Fruit fly (Drosophila melanogaster): ENCODE measurements around the gene GstO1.

DNA sequence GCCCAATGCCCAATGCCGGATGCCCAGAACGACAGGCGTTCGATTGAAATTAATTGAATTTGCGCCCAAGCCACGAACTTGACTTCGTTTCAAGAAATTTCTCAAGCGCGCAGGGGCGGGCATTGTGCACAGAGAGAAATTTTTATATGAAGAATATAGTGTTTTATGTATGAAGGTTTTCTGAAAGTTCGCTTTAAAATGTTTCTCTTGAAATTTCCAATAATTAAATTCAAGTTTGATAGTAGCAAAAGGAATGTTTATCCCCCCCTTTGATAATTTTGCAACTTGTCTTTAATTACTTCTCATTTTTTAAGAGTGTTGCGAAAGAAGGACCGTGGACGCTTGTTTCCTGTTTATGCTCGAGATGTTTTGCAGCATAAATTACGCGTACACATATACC lies 19.2 kb upstream of the GstO1 start:
- TF ChIP-seq EcR (GFP tag; optimal IDR thresholded peaks at IDR 0.05) (no peak), usp (GFP tag; optimal IDR thresholded peaks at IDR 0.05) (no peak), CG8478 (optimal IDR thresholded peaks at IDR 0.05) (no peak)

All from whole organism.